Fruit fly (Drosophila melanogaster): ENCODE measurements around the gene eRF1.

Gene eRF1

DNA sequence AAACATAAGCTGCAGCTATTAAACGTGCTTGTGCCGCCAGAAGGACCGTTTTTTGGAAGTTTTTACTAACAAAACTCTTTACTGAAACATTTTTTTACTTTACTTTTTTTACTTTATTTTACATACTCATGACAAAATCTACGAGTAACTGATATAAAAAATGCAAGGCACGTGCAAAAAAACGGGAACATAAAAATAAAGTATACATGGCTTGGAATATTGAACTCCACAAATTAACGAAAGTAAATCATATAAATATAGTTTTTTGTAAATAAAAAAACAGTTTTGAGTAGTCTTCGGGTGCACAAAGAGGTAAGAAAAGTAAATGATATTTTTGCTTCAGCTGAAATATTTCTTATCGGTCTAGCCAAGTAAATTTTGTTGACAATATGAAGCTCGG is 27.5 kb upstream of the eRF1 start, which contains the start of gene Spn77Bb (continued):
- no peak for TF ChIP-seq lmd (GFP tag; IDR thresholded peaks at IDR 0.05)
- no peak for TF ChIP-seq bab2 (GFP tag; optimal IDR thresholded peaks at IDR 0.05)

DNA sequence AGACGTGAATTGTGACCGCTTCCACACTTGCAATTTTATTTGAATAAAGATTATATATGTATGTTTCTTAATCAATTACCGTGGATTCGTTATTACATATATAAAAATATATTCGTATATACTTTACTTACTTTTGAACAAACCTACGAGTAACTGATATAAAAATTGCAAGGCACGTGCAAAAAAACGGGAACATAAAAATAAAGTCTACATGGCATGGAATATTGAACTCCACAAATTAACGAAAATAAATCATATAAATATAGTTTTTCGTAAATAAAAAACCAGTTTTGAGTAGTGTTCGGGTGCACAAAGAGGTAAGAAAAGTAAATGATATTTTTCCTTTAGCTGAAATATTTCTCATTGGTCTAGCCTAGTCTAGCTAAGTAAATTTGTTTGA is 5.8 kb upstream of the eRF1 start, which contains the start of gene Spn77Bc:
Spn77Bc (plus strand) TSS at position 301 of the 400 bp plus-strand sequence.
- no peak for TF ChIP-seq CG15269 (tag; optimal IDR thresholded peaks at IDR 0.05)
- TF ChIP-seq kah (GFP tag; optimal IDR thresholded peaks at IDR 0.05) = no peak
- TF ChIP-seq btn (GFP tag; optimal IDR thresholded peaks at IDR 0.05) = no peak
- no peak for TF ChIP-seq slp2 (GFP tag; optimal IDR thresholded peaks at IDR 0.05)
- no peak for TF ChIP-seq knrl (GFP tag; IDR thresholded peaks at IDR 0.05; ENCODE audit: partially characterized antibody)
- TF ChIP-seq Side (GFP tag; optimal IDR thresholded peaks at IDR 0.05) = no peak
- no peak for TF ChIP-seq CG11456 (GFP tag; IDR thresholded peaks at IDR 0.05)
- no peak for TF ChIP-seq tgo (GFP tag; IDR thresholded peaks at IDR 0.05)
- TF ChIP-seq cas (GFP tag; IDR thresholded peaks at IDR 0.05) = no peak
- no peak for TF ChIP-seq C15 (GFP tag; IDR thresholded peaks at IDR 0.05)
- no peak for TF ChIP-seq az2 (GFP tag; optimal IDR thresholded peaks at IDR 0.05)
- TF ChIP-seq Six4 (GFP tag; optimal IDR thresholded peaks at IDR 0.05) = no peak
- TF ChIP-seq CG2889 (GFP tag; IDR thresholded peaks at IDR 0.05) = no peak
- no peak for TF ChIP-seq BEAF-32 (GFP tag; optimal IDR thresholded peaks at IDR 0.05)
- TF ChIP-seq CG10274 (GFP tag; optimal IDR thresholded peaks at IDR 0.05) = no peak

DNA sequence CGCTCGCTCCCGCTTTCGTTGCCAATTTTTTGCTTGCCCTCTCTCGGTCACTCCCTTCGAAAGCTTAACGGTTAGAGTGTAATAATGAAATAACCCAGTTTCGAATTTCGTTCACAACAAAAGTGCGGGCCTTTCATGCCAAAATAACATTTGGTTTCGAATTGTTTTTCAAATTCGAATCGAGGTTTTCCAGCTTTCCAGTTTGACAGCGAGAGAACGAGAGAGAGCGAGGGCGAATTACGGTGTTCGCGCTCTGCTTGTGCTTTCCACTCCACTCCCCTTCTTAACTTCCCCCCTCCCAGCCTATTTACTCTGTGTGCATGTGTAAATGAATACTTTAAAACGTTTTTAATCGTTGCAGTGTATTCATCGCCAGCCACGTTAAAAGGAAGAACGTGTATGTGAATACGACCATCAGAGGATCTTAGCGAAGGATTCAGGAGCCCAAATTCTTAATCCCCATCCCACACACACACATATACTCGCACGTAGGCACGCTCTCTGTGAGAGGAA is 482 bp downstream of the eRF1 start:
- TF ChIP-seq crol (GFP tag; IDR thresholded peaks at IDR 0.05) (peak; percentile 94), CG15073 (GFP tag; optimal IDR thresholded peaks at IDR 0.05) (no peak), Trl (optimal IDR thresholded peaks at IDR 0.05) (peak; percentile 70 to 91), Trl (GFP tag; optimal IDR thresholded peaks at IDR 0.05) (no peak), CoRest (tag; optimal IDR thresholded peaks at IDR 0.05) (no peak), z (GFP tag; IDR thresholded peaks at IDR 0.05) (peak; percentile 51; the same call in 1 of the 3 replicates), CG7928 (GFP tag; optimal IDR thresholded peaks at IDR 0.05) (no peak), CG12769 (tag; optimal IDR thresholded peaks at IDR 0.05) (no peak), CG10147 (GFP tag; optimal IDR thresholded peaks at IDR 0.05) (no peak), CG10959 (GFP tag; IDR thresholded peaks at IDR 0.05) (no peak), Sin3A (optimal IDR thresholded peaks at IDR 0.05) (no peak), CG2202 (tag; optimal IDR thresholded peaks at IDR 0.05) (no peak), Sox102F (GFP tag; optimal IDR thresholded peaks at IDR 0.05) (no peak), CG6175 (GFP tag; IDR thresholded peaks at IDR 0.05) (no peak), unpg (GFP tag; optimal IDR thresholded peaks at IDR 0.05) (no peak), nerfin-1 (tag; optimal IDR thresholded peaks at IDR 0.05) (no peak), otp (GFP tag; IDR thresholded peaks at IDR 0.05) (0 out of 3 replicates have a peak, but pooled peaks have one; percentile 23), corto (GFP tag; optimal IDR thresholded peaks at IDR 0.05) (no peak), CG8089 (GFP tag; optimal IDR thresholded peaks at IDR 0.05) (no peak), ind (GFP tag; optimal IDR thresholded peaks at IDR 0.05) (no peak), Med (GFP tag) (peak; percentile 25), cg (GFP tag; optimal IDR thresholded peaks at IDR 0.05) (peak; percentile 53), CG15601 (tag; optimal IDR thresholded peaks at IDR 0.05) (no peak), CG1832 (GFP tag; optimal IDR thresholded peaks at IDR 0.05) (peak; percentile 84), nau (GFP tag; optimal IDR thresholded peaks at IDR 0.05) (no peak)

Measured in whole organism, embryonic.